Worm (Caenorhabditis elegans) whole organism, L3 larva: ENCODE measurements around the gene C09G1.5.

Experiments
- jun-1 ChIP-seq: fragments of 150-350 bp; optimal IDR thresholded peaks from 2 replicates; lab custom pipeline; 2014; ENCODE audit warnings: missing biosample characterization, missing genetic modification reagents, missing genetic modification characterization
- pha-4 ChIP-seq: fragments of 150-350 bp; optimal IDR thresholded peaks from 2 replicates; lab custom pipeline; 2014; ENCODE audit warnings: missing biosample characterization, missing genetic modification reagents, missing genetic modification characterization

- TF ChIP-seq pha-4 (no peak), jun-1 (tag; lab: Kevin White, UChicago) (no peak)
Measured at ce11 chrX:15915774-15916173, 43.1 kb upstream of the C09G1.5 start.
